Worm (Caenorhabditis elegans) whole organism, L2 larva: ENCODE results near the gene srt-24.
"Not testable (repeated sequence)": the region's sequence is repeated elsewhere in the genome, so short reads cannot be mapped to it uniquely, and the experiment has no call there.

Experiments
- C34F6.9 ChIP-seq: fragments of 150-350 bp; optimal IDR thresholded peaks from 2 replicates; lab custom pipeline; 2014; ENCODE audit warnings: missing biosample characterization, missing genetic modification characterization
- R02D3.7 ChIP-seq: fragments of 150-350 bp; optimal IDR thresholded peaks from 2 replicates; lab custom pipeline; 2014; ENCODE audit warnings: missing biosample characterization, missing genetic modification characterization
- ZK546.5 ChIP-seq: sonication (generic microtip); optimal IDR thresholded peaks from 2 replicates; lab custom pipeline; 2017; ENCODE audit warnings: missing biosample characterization, missing genetic modification characterization
- aly-2 ChIP-seq: fragments of 150-350 bp; optimal IDR thresholded peaks from 2 replicates; lab custom pipeline; 2014; ENCODE audit warnings: missing biosample characterization, missing genetic modification characterization
- blmp-1 ChIP-seq: sonication (generic microtip); optimal IDR thresholded peaks from 2 replicates; lab custom pipeline; 2017; ENCODE audit warnings: missing genetic modification characterization, mild to moderate bottlenecking, missing compliant biosample characterization, antibody characterized with exemption, moderate library complexity; ENCODE audit not compliant: insufficient read depth
- dmd-4 ChIP-seq: sonication (generic microtip); optimal IDR thresholded peaks from 2 replicates; lab custom pipeline; 2017; ENCODE audit warnings: missing biosample characterization, missing genetic modification characterization
- egl-27 ChIP-seq: sonication (generic microtip); optimal IDR thresholded peaks from 3 replicates; lab custom pipeline; 2017; ENCODE audit warnings: missing biosample characterization, missing genetic modification reagents, missing genetic modification characterization
- elt-1 ChIP-seq: fragments of 150-350 bp; optimal IDR thresholded peaks from 2 replicates; lab custom pipeline; 2014; ENCODE audit warnings: missing biosample characterization, missing genetic modification characterization
- elt-3 ChIP-seq: sonication (generic microtip); optimal IDR thresholded peaks from 2 replicates; lab custom pipeline; 2017; ENCODE audit warnings: missing biosample characterization, missing genetic modification characterization
- gmeb-1 ChIP-seq: fragments of 150-350 bp; optimal IDR thresholded peaks from 2 replicates; lab custom pipeline; 2014; ENCODE audit warnings: missing biosample characterization, missing genetic modification characterization
- lin-11 ChIP-seq: fragments of 150-350 bp; sonication (generic microtip); optimal IDR thresholded peaks from 2 replicates; lab custom pipeline; 2014; ENCODE audit warnings: missing biosample characterization, missing genetic modification characterization, inconsistent platforms, mixed read lengths
- lin-13 ChIP-seq: fragments of 150-350 bp; optimal IDR thresholded peaks from 2 replicates; lab custom pipeline; 2014; ENCODE audit warnings: missing biosample characterization, missing genetic modification reagents, missing genetic modification characterization
- lin-39 ChIP-seq: fragments of 150-350 bp; optimal IDR thresholded peaks from 2 replicates; lab custom pipeline; 2014; ENCODE audit warnings: missing biosample characterization, missing genetic modification reagents, missing genetic modification characterization
- lsy-2 ChIP-seq, 2 experiments: fragments of 150-350 bp in 1 of 2; sonication (generic microtip) in 1 of 2; optimal IDR thresholded peaks; 2 replicates each; lab custom pipeline; 2014 to 2017; ENCODE audit warnings: missing biosample characterization in 2 of 2, missing genetic modification characterization in 2 of 2
- mab-5 ChIP-seq: fragments of 150-350 bp; optimal IDR thresholded peaks from 2 replicates; lab custom pipeline; 2014; ENCODE audit warnings: missing biosample characterization, missing genetic modification characterization
- nhr-10 ChIP-seq: sonication (generic microtip); optimal IDR thresholded peaks from 2 replicates; lab custom pipeline; 2017; ENCODE audit warnings: missing biosample characterization, missing genetic modification characterization
- nhr-11 ChIP-seq: fragments of 150-350 bp; optimal IDR thresholded peaks from 2 replicates; lab custom pipeline; 2014; ENCODE audit warnings: missing biosample characterization, missing genetic modification characterization
- nhr-129 ChIP-seq: fragments of 150-350 bp; optimal IDR thresholded peaks from 2 replicates; lab custom pipeline; 2014; ENCODE audit warnings: missing biosample characterization, missing genetic modification characterization
- nhr-25 ChIP-seq: fragments of 150-350 bp; sonication (generic microtip); optimal IDR thresholded peaks from 3 replicates; lab custom pipeline; 2014; ENCODE audit warnings: missing biosample characterization, missing genetic modification characterization
- peb-1 ChIP-seq: fragments of 150-350 bp; optimal IDR thresholded peaks from 2 replicates; lab custom pipeline; 2014; ENCODE audit warnings: missing biosample characterization, missing genetic modification characterization
- sma-9 ChIP-seq, 2 experiments: fragments of 150-350 bp in 1 of 2; sonication (generic microtip) in 1 of 2; optimal IDR thresholded peaks; 2 replicates each; lab custom pipeline; 2014 to 2016; ENCODE audit warnings: missing genetic modification characterization in 2 of 2, mild to moderate bottlenecking in 1 of 2, missing biosample characterization in 1 of 2, missing compliant biosample characterization in 1 of 2, missing genetic modification reagents in 1 of 2, moderate library complexity in 1 of 2
- unc-39 ChIP-seq: fragments of 150-350 bp; optimal IDR thresholded peaks from 2 replicates; lab custom pipeline; 2014; ENCODE audit warnings: missing biosample characterization, missing genetic modification characterization
- unc-55 ChIP-seq: fragments of 150-350 bp; sonication (generic microtip); optimal IDR thresholded peaks from 3 replicates; lab custom pipeline; 2014; ENCODE audit warnings: missing biosample characterization, missing genetic modification reagents, missing genetic modification characterization
- unc-62 ChIP-seq: fragments of 150-350 bp; optimal IDR thresholded peaks from 2 replicates; lab custom pipeline; 2014; ENCODE audit warnings: missing biosample characterization, missing genetic modification reagents, missing genetic modification characterization
- zag-1 ChIP-seq: fragments of 150-350 bp; optimal IDR thresholded peaks from 2 replicates; lab custom pipeline; 2014; ENCODE audit warnings: missing biosample characterization, missing genetic modification characterization

Gene srt-24

DNA sequence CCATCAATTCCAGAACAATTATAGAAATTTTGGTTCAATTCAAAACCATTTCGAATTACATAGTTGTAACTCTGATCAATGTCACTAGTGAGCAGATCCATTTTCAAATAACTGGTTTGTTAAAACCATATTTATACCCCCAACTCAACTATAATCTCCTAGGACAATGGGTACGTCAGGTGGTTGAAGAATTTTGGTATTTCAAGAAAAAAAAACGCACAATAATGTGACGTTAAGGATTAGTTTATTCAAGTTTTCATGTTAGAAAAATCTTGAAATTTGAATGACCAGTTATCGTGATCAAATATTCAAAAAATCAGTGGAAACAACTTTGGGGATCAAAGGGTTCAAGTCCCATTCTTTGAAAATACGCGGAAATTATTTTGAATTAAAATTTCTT, at the start of gene srt-24:
TSS of gene srt-24 (minus strand) at position 101 of the 400 bp plus-strand sequence.
- TF ChIP-seq lsy-2 (tag; optimal IDR thresholded peaks at IDR 0.05; lab: Kevin White, UChicago) (no peak), blmp-1 (tag; lab: Kevin White, UChicago) (no peak)
- TF ChIP-seq, all 48 proteins: peak for 0

DNA sequence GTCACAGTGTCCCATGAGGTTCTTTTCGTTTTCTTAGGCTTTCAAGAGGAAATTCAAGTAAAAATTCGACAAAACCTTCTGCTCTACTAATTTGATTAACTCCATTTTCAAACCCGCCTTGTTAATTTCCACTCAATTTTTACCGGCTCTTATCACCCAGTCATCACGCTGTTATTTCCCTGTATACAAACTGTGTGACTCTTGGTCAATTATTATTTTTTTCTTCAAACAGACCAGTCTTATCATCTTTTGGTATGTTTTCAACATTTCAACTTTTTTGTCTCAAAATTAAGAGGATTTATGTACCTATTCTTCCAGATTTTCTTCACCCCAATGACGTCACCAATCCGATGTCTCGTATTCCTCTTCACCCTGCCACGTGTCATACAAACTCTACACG, 47.6 kb upstream of the srt-24 start, which contains the start of gene ugt-52:
TSS of gene ugt-52 (plus strand) at position 301 of the 400 bp plus-strand sequence.
- TF ChIP-seq egl-27 (tag; lab: Kevin White, UChicago) (no peak), peb-1 (tag; lab: Kevin White, UChicago) (no peak), zag-1 (tag; lab: Kevin White, UChicago) (no peak), aly-2 (tag; lab: Kevin White, UChicago) (no peak), elt-3 (tag; lab: Kevin White, UChicago) (no peak), lin-11 (no peak), nhr-25 (tag; lab: Kevin White, UChicago) (no peak), gmeb-1 (tag; lab: Kevin White, UChicago) (no peak), nhr-10 (tag; lab: Kevin White, UChicago) (no peak), nhr-129 (tag; lab: Kevin White, UChicago) (no peak), unc-62 (GFP tag; lab: Kevin White, UChicago) (no peak), ZK546.5 (tag; lab: Kevin White, UChicago) (no peak), unc-39 (tag; lab: Kevin White, UChicago) (no peak), sma-9 (GFP tag; optimal IDR thresholded peaks at IDR 0.05; lab: Kevin White, UChicago) (no peak), sma-9 (tag; optimal IDR thresholded peaks at IDR 0.05; lab: Kevin White, UChicago) (no peak), nhr-11 (tag; lab: Kevin White, UChicago) (no peak), blmp-1 (tag; lab: Kevin White, UChicago) (no peak), R02D3.7 (tag; lab: Kevin White, UChicago) (no peak), lin-39 (tag; lab: Kevin White, UChicago) (no peak)
- TF ChIP-seq, all 48 proteins: peak for 0

- TF ChIP-seq aly-2 (tag; lab: Kevin White, UChicago) (no peak), lin-39 (tag; lab: Kevin White, UChicago) (no peak)
Measured at ce11 chrIV:773580-773979, 42.7 kb upstream of the srt-24 start.

- TF ChIP-seq ZK546.5 (tag; lab: Kevin White, UChicago), result no peak
- TF ChIP-seq lin-13 (GFP tag; lab: Kevin White, UChicago), result no peak
- TF ChIP-seq unc-55 (GFP tag; lab: Kevin White, UChicago), result peak; percentile 63
- TF ChIP-seq C34F6.9 (tag; lab: Kevin White, UChicago), result peak; percentile 19
- TF ChIP-seq elt-1 (tag; lab: Kevin White, UChicago), result no peak
- TF ChIP-seq nhr-11 (tag; lab: Kevin White, UChicago), result no peak
- TF ChIP-seq lin-39 (tag; lab: Kevin White, UChicago), result no peak
- TF ChIP-seq nhr-129 (tag; lab: Kevin White, UChicago), result peak; percentile 20
- peak; percentile 78 for TF ChIP-seq gmeb-1 (tag; lab: Kevin White, UChicago)
Measured at ce11 chrIV:772931-773330, 42.1 kb upstream of the srt-24 start, which contains the start of gene mrpl-2. Gene mrpl-2 (plus strand): TSS chrIV:773237.

DNA sequence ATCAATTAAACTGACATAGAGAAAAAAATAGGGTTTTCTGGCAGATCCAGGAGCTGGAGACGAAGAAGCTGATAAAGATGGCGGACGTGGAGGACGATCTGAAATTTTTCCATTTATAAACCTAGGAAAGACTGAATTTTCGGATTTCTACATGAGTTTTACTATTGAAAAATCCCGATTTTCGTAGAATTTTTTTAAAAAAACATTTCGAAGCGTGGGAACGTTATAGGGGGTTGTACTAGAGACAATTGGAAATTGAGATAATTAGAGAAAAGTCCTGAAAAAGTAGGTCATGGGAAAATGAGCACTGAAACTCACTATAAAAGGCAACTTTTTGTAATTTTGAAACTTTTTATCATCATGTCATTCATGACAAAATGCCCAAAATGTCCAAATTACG, 40.2 kb upstream of the srt-24 start, which contains the start of gene F56B3.9:
TSS of gene F56B3.9 (plus strand) at position 301 of the 400 bp plus-strand sequence.
- not testable (repeated sequence) for TF ChIP-seq nhr-11, mab-5, C34F6.9 (tag; lab: Kevin White, UChicago)

- TF ChIP-seq gmeb-1 (tag; lab: Kevin White, UChicago), result peak; percentile 33
- TF ChIP-seq, all 48 proteins: peak for 1; not testable (repeated sequence) for 47
Measured at ce11 chrIV:769931-770544, 39.2 kb upstream of the srt-24 start.

DNA sequence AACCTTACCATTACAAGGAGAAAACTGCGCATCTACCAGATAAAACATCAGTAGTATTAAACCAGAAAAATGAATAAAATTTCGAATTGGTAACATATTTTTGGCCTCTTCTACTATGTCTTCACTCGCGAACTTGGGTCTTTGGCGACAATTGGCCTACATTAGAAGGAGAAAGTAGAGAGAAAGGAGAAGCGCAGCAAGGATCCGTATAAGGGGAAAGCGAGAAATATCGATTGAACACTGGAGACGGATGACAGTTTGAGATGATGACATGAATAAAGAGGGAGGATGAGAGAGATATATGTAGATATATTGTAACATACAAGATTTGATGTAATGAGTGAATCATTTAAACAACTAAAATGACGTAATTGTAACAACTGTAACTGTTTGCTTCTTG, 37.5 kb upstream of the srt-24 start, which contains the start of gene F56B3.2:
TSS of gene F56B3.2 (minus strand) at position 273 of the 400 bp plus-strand sequence.
- TF ChIP-seq peb-1 (tag; lab: Kevin White, UChicago) (no peak), lin-11 (no peak), unc-62 (GFP tag; lab: Kevin White, UChicago) (no peak), zag-1 (tag; lab: Kevin White, UChicago) (no peak), blmp-1 (tag; lab: Kevin White, UChicago) (peak; percentile 56), unc-39 (tag; lab: Kevin White, UChicago) (no peak), nhr-10 (tag; lab: Kevin White, UChicago) (no peak), dmd-4 (tag; lab: Kevin White, UChicago) (no peak), elt-3 (tag; lab: Kevin White, UChicago) (no peak)
